Worm (Caenorhabditis elegans) whole organism, L2 larva: ENCODE results near the gene C05G5.1.

Source experiments
- F13H6.1 ChIP-seq: sonication (generic microtip); optimal IDR thresholded peaks from 2 replicates; lab custom pipeline; 2016; ENCODE audit warnings: missing genetic modification characterization, missing compliant biosample characterization
- R02D3.7 ChIP-seq: fragments of 150-350 bp; optimal IDR thresholded peaks from 2 replicates; lab custom pipeline; 2014; ENCODE audit warnings: missing biosample characterization, missing genetic modification characterization
- Y55F3AM.14 ChIP-seq: fragments of 200-800 bp; sonication (Bioruptor generic); optimal IDR thresholded peaks from 2 replicates; lab custom pipeline; 2018; ENCODE audit warnings: mild to moderate bottlenecking, missing genetic modification characterization, missing compliant biosample characterization
- ZK546.5 ChIP-seq: sonication (generic microtip); optimal IDR thresholded peaks from 2 replicates; lab custom pipeline; 2017; ENCODE audit warnings: missing biosample characterization, missing genetic modification characterization
- aly-2 ChIP-seq: fragments of 150-350 bp; optimal IDR thresholded peaks from 2 replicates; lab custom pipeline; 2014; ENCODE audit warnings: missing biosample characterization, missing genetic modification characterization
- ama-1 ChIP-seq: fragments of 150-350 bp; optimal IDR thresholded peaks from 2 replicates; lab custom pipeline; 2018; ENCODE audit warnings: inconsistent platforms
- blmp-1 ChIP-seq: sonication (generic microtip); optimal IDR thresholded peaks from 2 replicates; lab custom pipeline; 2017; ENCODE audit warnings: missing genetic modification characterization, mild to moderate bottlenecking, missing compliant biosample characterization, antibody characterized with exemption, moderate library complexity; ENCODE audit not compliant: insufficient read depth
- ceh-16 ChIP-seq: fragments of 150-350 bp; optimal IDR thresholded peaks from 2 replicates; lab custom pipeline; 2014; ENCODE audit warnings: missing biosample characterization, missing genetic modification characterization
- ceh-82 ChIP-seq: fragments of 150-350 bp; optimal IDR thresholded peaks from 2 replicates; lab custom pipeline; 2014; ENCODE audit warnings: missing biosample characterization, missing genetic modification characterization
- crh-2 ChIP-seq: sonication (generic microtip); optimal IDR thresholded peaks from 2 replicates; lab custom pipeline; 2017; ENCODE audit warnings: missing biosample characterization, missing genetic modification characterization
- dmd-4 ChIP-seq: sonication (generic microtip); optimal IDR thresholded peaks from 2 replicates; lab custom pipeline; 2017; ENCODE audit warnings: missing biosample characterization, missing genetic modification characterization
- egl-27 ChIP-seq: sonication (generic microtip); optimal IDR thresholded peaks from 3 replicates; lab custom pipeline; 2017; ENCODE audit warnings: missing biosample characterization, missing genetic modification reagents, missing genetic modification characterization
- elt-1 ChIP-seq: fragments of 150-350 bp; optimal IDR thresholded peaks from 2 replicates; lab custom pipeline; 2014; ENCODE audit warnings: missing biosample characterization, missing genetic modification characterization
- elt-3 ChIP-seq: sonication (generic microtip); optimal IDR thresholded peaks from 2 replicates; lab custom pipeline; 2017; ENCODE audit warnings: missing biosample characterization, missing genetic modification characterization
- fos-1 ChIP-seq: fragments of 150-350 bp; optimal IDR thresholded peaks from 2 replicates; lab custom pipeline; 2014; ENCODE audit warnings: missing biosample characterization, missing genetic modification characterization
- gmeb-1 ChIP-seq: fragments of 150-350 bp; optimal IDR thresholded peaks from 2 replicates; lab custom pipeline; 2014; ENCODE audit warnings: missing biosample characterization, missing genetic modification characterization
- lin-11 ChIP-seq: fragments of 150-350 bp; sonication (generic microtip); optimal IDR thresholded peaks from 2 replicates; lab custom pipeline; 2014; ENCODE audit warnings: missing biosample characterization, missing genetic modification characterization, inconsistent platforms, mixed read lengths
- lin-39 ChIP-seq: fragments of 150-350 bp; optimal IDR thresholded peaks from 2 replicates; lab custom pipeline; 2014; ENCODE audit warnings: missing biosample characterization, missing genetic modification reagents, missing genetic modification characterization
- lsy-2 ChIP-seq, 2 experiments: fragments of 150-350 bp in 1 of 2; sonication (generic microtip) in 1 of 2; optimal IDR thresholded peaks; 2 replicates each; lab custom pipeline; 2014 to 2017; ENCODE audit warnings: missing biosample characterization in 2 of 2, missing genetic modification characterization in 2 of 2
- mab-5 ChIP-seq: fragments of 150-350 bp; optimal IDR thresholded peaks from 2 replicates; lab custom pipeline; 2014; ENCODE audit warnings: missing biosample characterization, missing genetic modification characterization
- mbf-1 ChIP-seq: sonication (generic microtip); optimal IDR thresholded peaks from 2 replicates; lab custom pipeline; 2017; ENCODE audit warnings: missing biosample characterization, missing genetic modification characterization
- mdl-1 ChIP-seq, 2 experiments: fragments of 150-350 bp in 1 of 2; sonication (generic microtip) in 1 of 2; optimal IDR thresholded peaks; 2 replicates each; lab custom pipeline; 2017; ENCODE audit warnings: missing biosample characterization in 2 of 2, missing genetic modification characterization in 2 of 2
- nhr-10 ChIP-seq: sonication (generic microtip); optimal IDR thresholded peaks from 2 replicates; lab custom pipeline; 2017; ENCODE audit warnings: missing biosample characterization, missing genetic modification characterization
- nhr-11 ChIP-seq: fragments of 150-350 bp; optimal IDR thresholded peaks from 2 replicates; lab custom pipeline; 2014; ENCODE audit warnings: missing biosample characterization, missing genetic modification characterization
- nhr-12 ChIP-seq: fragments of 150-350 bp; optimal IDR thresholded peaks from 2 replicates; lab custom pipeline; 2014; ENCODE audit warnings: missing biosample characterization, missing genetic modification characterization
- nhr-129 ChIP-seq: fragments of 150-350 bp; optimal IDR thresholded peaks from 2 replicates; lab custom pipeline; 2014; ENCODE audit warnings: missing biosample characterization, missing genetic modification characterization
- nhr-21 ChIP-seq: fragments of 150-350 bp; optimal IDR thresholded peaks from 2 replicates; lab custom pipeline; 2014; ENCODE audit warnings: missing biosample characterization, missing genetic modification characterization
- nhr-23 ChIP-seq: fragments of 150-350 bp; optimal IDR thresholded peaks from 2 replicates; lab custom pipeline; 2014; ENCODE audit warnings: missing biosample characterization, missing genetic modification reagents, missing genetic modification characterization
- nhr-237 ChIP-seq: fragments of 150-350 bp; optimal IDR thresholded peaks from 2 replicates; lab custom pipeline; 2014; ENCODE audit warnings: missing biosample characterization, missing genetic modification characterization
- nhr-25 ChIP-seq: fragments of 150-350 bp; sonication (generic microtip); optimal IDR thresholded peaks from 3 replicates; lab custom pipeline; 2014; ENCODE audit warnings: missing biosample characterization, missing genetic modification characterization
- nhr-6 ChIP-seq: fragments of 150-350 bp; optimal IDR thresholded peaks from 2 replicates; lab custom pipeline; 2014; ENCODE audit warnings: missing biosample characterization, missing genetic modification characterization
- nhr-77 ChIP-seq: fragments of 150-350 bp; optimal IDR thresholded peaks from 2 replicates; lab custom pipeline; 2014; ENCODE audit warnings: missing biosample characterization, missing genetic modification characterization
- peb-1 ChIP-seq: fragments of 150-350 bp; optimal IDR thresholded peaks from 2 replicates; lab custom pipeline; 2014; ENCODE audit warnings: missing biosample characterization, missing genetic modification characterization
- sem-4 ChIP-seq: fragments of 150-350 bp; optimal IDR thresholded peaks from 2 replicates; lab custom pipeline; 2014; ENCODE audit warnings: missing biosample characterization, missing genetic modification reagents, missing genetic modification characterization
- sma-3 ChIP-seq: sonication (generic microtip); optimal IDR thresholded peaks from 2 replicates; lab custom pipeline; 2016; ENCODE audit warnings: missing genetic modification reagents, missing genetic modification characterization, missing compliant biosample characterization
- sma-9 ChIP-seq, 2 experiments: fragments of 150-350 bp in 1 of 2; sonication (generic microtip) in 1 of 2; optimal IDR thresholded peaks; 2 replicates each; lab custom pipeline; 2014 to 2016; ENCODE audit warnings: missing genetic modification characterization in 2 of 2, mild to moderate bottlenecking in 1 of 2, missing biosample characterization in 1 of 2, missing compliant biosample characterization in 1 of 2, missing genetic modification reagents in 1 of 2, moderate library complexity in 1 of 2
- snpc-4 ChIP-seq: fragments of 150-350 bp; optimal IDR thresholded peaks from 2 replicates; lab custom pipeline; 2014; ENCODE audit warnings: missing biosample characterization, missing genetic modification characterization
- unc-55 ChIP-seq: fragments of 150-350 bp; sonication (generic microtip); optimal IDR thresholded peaks from 3 replicates; lab custom pipeline; 2014; ENCODE audit warnings: missing biosample characterization, missing genetic modification reagents, missing genetic modification characterization
- zag-1 ChIP-seq: fragments of 150-350 bp; optimal IDR thresholded peaks from 2 replicates; lab custom pipeline; 2014; ENCODE audit warnings: missing biosample characterization, missing genetic modification characterization
- ztf-1 ChIP-seq: fragments of 200-800 bp; sonication (Bioruptor generic); conservative IDR thresholded peaks from 2 replicates; pipeline ENCODE4 v1.3.6; 2022; ENCODE audit warnings: missing genetic modification characterization, missing compliant biosample characterization
- ztf-11 ChIP-seq: sonication (generic microtip); optimal IDR thresholded peaks from 2 replicates; lab custom pipeline; 2017; ENCODE audit warnings: missing biosample characterization, missing genetic modification characterization
- ztf-4 ChIP-seq: fragments of 150-350 bp; optimal IDR thresholded peaks from 2 replicates; lab custom pipeline; 2014; ENCODE audit warnings: missing biosample characterization, missing genetic modification characterization

C05G5.1 gene

ce11 chrX:14740019-14740418, at the start of gene C05G5.1:
C05G5.1 (minus strand) TSS chrX:14740119.
- TF ChIP-seq peb-1 (no peak), crh-2 (tag; lab: Kevin White, UChicago) (peak; percentile 18), mdl-1 (tag; optimal IDR thresholded peaks at IDR 0.05; lab: Kevin White, UChicago) (peak in 1 of 2 experiments; percentile 31), nhr-129 (tag; lab: Kevin White, UChicago) (peak; percentile 9)

DNA sequence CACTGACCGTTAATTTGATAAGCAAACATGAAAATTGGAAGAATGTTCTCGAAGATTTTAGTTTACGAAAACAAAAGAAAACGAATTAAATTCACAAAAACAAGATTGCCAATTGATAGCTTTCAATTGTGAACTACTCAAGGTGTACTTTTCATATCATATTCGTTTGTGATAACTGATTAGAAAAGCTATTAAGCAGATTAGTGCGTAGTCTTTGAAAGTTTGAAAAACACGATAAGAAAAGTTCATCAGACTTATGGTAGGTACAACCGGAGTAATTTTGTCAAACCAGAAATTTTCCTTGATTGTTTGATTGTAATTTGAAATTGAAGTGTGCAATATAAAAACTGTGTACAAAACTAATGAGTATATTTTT, 47.6 kb upstream of the C05G5.1 start:
- TF ChIP-seq blmp-1 = no peak
- TF ChIP-seq nhr-25 = no peak
- TF ChIP-seq fos-1 (tag; lab: Kevin White, UChicago) = peak; percentile 24
- TF ChIP-seq sma-3 (GFP tag; lab: Kevin White, UChicago) = peak; percentile 6
- no peak for TF ChIP-seq nhr-129 (tag; lab: Kevin White, UChicago)
- TF ChIP-seq sma-9 (GFP tag; optimal IDR thresholded peaks at IDR 0.05; lab: Kevin White, UChicago) = peak; percentile 41
- TF ChIP-seq sma-9 (tag; optimal IDR thresholded peaks at IDR 0.05; lab: Kevin White, UChicago) = no peak

ce11 chrX:14786821-14787556, 47.1 kb upstream of the C05G5.1 start:
- TF ChIP-seq sem-4 (tag; lab: Kevin White, UChicago) = no peak
- TF ChIP-seq ztf-11 = no peak
- TF ChIP-seq elt-3 (tag; lab: Kevin White, UChicago) = no peak
- no peak for TF ChIP-seq nhr-10 (tag; lab: Kevin White, UChicago)
- TF ChIP-seq lsy-2 (tag; optimal IDR thresholded peaks at IDR 0.05; lab: Kevin White, UChicago) = peak in 1 of 2 experiments; percentile 38
- no peak for TF ChIP-seq dmd-4 (tag; lab: Kevin White, UChicago)
- no peak for TF ChIP-seq snpc-4
- peak; percentile 60 for TF ChIP-seq nhr-129 (tag; lab: Kevin White, UChicago)
- TF ChIP-seq F13H6.1 (tag; lab: Kevin White, UChicago) = no peak
- TF ChIP-seq unc-55 (GFP tag; lab: Kevin White, UChicago) = no peak
- peak; percentile 28 for TF ChIP-seq blmp-1
- no peak for TF ChIP-seq nhr-6 (tag; lab: Kevin White, UChicago)
- TF ChIP-seq ceh-16 (tag; lab: Kevin White, UChicago) = no peak
- TF ChIP-seq mdl-1 (tag; optimal IDR thresholded peaks at IDR 0.05; lab: Kevin White, UChicago) = peak in 1 of 2 experiments; percentile 21
- peak; percentile 11 for TF ChIP-seq Y55F3AM.14
- no peak for TF ChIP-seq lin-11
- TF ChIP-seq sma-9 (GFP tag; optimal IDR thresholded peaks at IDR 0.05; lab: Kevin White, UChicago) = peak; percentile 86
- TF ChIP-seq sma-9 (tag; optimal IDR thresholded peaks at IDR 0.05; lab: Kevin White, UChicago) = no peak
- TF ChIP-seq lin-39 (tag; lab: Kevin White, UChicago) = no peak
- no peak for TF ChIP-seq nhr-12 (tag; lab: Kevin White, UChicago)
- TF ChIP-seq crh-2 (tag; lab: Kevin White, UChicago) = peak; percentile 10
- peak; percentile 64 for TF ChIP-seq nhr-21
- TF ChIP-seq gmeb-1 (tag; lab: Kevin White, UChicago) = peak; percentile 57
- peak; percentile 12 for TF ChIP-seq fos-1 (tag; lab: Kevin White, UChicago)
- no peak for TF ChIP-seq mab-5
- TF ChIP-seq R02D3.7 (tag; lab: Kevin White, UChicago) = no peak
- TF ChIP-seq nhr-25 = peak; percentile 1
- no peak for TF ChIP-seq elt-1
- no peak for TF ChIP-seq mbf-1
- no peak for TF ChIP-seq nhr-237 (tag; lab: Kevin White, UChicago)
- peak; percentile 68 for TF ChIP-seq sma-3 (GFP tag; lab: Kevin White, UChicago)
- TF ChIP-seq peb-1 = no peak

ce11 chrX:14783434-14784142, 43.7 kb upstream of the C05G5.1 start:
- TF ChIP-seq Y55F3AM.14 (no peak), nhr-25 (no peak), lin-39 (tag; lab: Kevin White, UChicago) (no peak), ztf-4 (tag; lab: Kevin White, UChicago) (no peak), zag-1 (no peak), ztf-1 (GFP tag; lab: Robert Waterston, UW) (no peak), nhr-11 (tag; lab: Kevin White, UChicago) (no peak), elt-3 (tag; lab: Kevin White, UChicago) (no peak), ZK546.5 (tag; lab: Kevin White, UChicago) (no peak), nhr-129 (tag; lab: Kevin White, UChicago) (peak; percentile 20), unc-55 (GFP tag; lab: Kevin White, UChicago) (no peak), mbf-1 (no peak), ztf-11 (no peak), aly-2 (tag; lab: Kevin White, UChicago) (no peak), egl-27 (tag; lab: Kevin White, UChicago) (no peak), lin-11 (no peak), nhr-77 (tag; lab: Kevin White, UChicago) (no peak), ceh-16 (tag; lab: Kevin White, UChicago) (no peak), nhr-6 (tag; lab: Kevin White, UChicago) (no peak), dmd-4 (tag; lab: Kevin White, UChicago) (no peak), ceh-82 (tag; lab: Kevin White, UChicago) (no peak), F13H6.1 (tag; lab: Kevin White, UChicago) (no peak), elt-1 (no peak), nhr-23 (tag; lab: Kevin White, UChicago) (no peak), sma-9 (GFP tag; optimal IDR thresholded peaks at IDR 0.05; lab: Kevin White, UChicago) (peak; percentile 72), sma-9 (tag; optimal IDR thresholded peaks at IDR 0.05; lab: Kevin White, UChicago) (no peak), lsy-2 (tag; optimal IDR thresholded peaks at IDR 0.05; lab: Kevin White, UChicago) (no peak), ama-1 (lab: Kevin White, UChicago) (no peak), mab-5 (no peak)
